Fruit fly (Drosophila melanogaster) ovary, adult (tissue): ENCODE results near the gene IFT43.
A peak's percentile ranks its signal among the peaks of the same experiment; 100 is the strongest.

Experiments
- CG17801 ChIP-seq: fragments of 200-800 bp; optimal IDR thresholded peaks from 2 replicates; lab custom pipeline; 2019; ENCODE audit warnings: missing biosample characterization, mild to moderate bottlenecking, missing genetic modification characterization, moderate library complexity; ENCODE audit not compliant: partially characterized antibody

Gene IFT43

DNA sequence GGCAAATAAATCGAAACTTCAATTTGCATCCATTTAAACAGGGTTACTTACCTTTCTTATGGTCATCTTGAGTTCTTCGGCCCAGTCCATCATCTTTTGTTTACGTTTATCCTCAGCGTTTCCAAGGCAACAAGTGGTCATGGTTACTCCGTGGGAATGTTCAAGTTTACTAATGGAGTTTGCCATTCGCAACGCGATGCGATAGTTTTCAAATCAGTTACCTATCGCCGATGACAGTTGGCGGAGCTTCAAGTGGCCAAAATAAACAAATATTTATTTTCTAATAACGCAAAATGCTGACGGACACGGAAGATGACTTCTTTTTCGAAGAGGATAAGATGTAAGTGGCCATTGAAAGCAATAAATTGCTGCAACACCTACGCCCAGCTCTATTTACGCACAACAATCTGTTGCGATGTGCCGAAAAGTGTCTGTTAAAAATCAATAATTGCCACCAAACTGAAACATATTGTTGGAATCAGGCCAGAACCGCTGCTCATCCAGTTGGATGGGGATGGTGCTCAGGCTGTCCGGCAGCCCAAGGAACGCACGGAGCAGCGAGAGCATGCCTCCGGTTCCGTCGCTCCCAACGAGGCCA, at the start of gene IFT43, which contains the start of gene PICK1:
TSS of gene IFT43 (minus strand) at position 166 of the 598 bp plus-strand sequence.
TSS of gene PICK1 (plus strand) at position 211 of the 598 bp plus-strand sequence.
- no peak for TF ChIP-seq CG17801

DNA sequence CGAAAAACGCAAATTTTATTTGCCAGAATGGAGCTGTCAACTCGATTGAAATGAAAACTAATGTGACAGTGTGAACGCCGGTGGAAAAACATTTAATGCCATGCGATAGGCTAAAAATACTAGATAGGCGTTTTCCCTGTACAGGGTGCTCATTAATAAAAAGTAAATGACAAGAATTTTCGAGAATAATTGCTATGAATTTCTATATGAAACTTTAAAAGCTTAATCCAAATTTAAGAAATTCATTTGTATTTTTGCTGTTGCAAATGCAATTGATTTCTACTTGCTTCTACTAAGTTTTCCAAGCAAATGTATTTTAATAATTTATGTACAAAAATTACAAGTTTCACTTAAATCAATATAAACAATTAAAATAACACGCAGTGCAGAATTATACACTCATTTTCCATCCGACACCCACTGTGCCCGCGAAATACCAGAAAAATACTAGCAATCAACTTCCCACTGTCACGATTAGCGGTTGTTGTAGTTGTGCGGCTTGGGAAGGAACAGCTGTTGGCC, 27.1 kb upstream of the IFT43 start, which contains the start of gene Pih1D1:
TSS of gene Pih1D1 (minus strand) at position 50 of the 522 bp plus-strand sequence.
- peak; percentile 95 for TF ChIP-seq CG17801

DNA sequence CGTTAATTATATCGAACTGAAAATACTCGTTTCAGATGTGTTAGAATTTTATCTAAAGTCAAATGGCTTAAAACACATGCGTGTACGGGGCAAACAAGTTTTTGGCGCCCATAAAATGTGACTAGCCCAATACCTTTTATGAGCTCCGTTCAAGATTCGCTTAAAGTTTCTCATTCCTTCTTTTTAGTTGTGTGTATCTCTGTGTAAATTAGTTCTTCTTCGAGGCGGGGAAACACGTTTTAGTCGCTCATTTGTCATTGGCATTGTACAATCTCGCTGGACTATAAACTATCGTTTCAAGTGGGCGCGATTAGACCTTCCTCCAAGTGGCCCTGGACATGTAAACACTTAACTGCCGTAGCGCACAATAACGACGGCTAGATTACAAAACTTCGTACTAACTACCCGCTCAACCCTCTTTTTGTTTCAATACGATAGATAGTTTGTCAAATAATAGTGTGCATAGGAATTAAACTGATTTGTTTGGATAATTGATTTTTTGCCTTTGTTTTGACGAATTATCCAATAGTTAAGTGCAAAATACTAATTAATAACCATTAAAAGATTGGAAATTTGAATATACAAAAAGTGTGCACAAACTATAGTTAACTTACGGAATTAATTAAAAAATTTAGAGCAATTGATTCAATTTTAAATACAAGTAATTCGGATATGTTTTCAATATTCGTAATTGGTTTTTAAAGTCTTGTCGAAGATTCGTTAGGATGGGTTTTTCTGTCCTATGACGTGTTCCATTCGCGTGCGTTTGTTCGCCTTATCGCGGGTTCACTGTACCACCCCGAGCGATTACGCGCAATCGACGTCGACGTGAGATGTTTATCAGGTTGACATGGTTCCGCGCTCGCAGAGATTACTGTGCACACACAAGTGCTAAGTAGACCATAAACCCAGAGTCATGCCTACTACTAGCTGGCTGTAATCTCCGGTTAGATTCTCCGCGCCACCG, 25.9 kb upstream of the IFT43 start:
- no peak for TF ChIP-seq CG17801

DNA sequence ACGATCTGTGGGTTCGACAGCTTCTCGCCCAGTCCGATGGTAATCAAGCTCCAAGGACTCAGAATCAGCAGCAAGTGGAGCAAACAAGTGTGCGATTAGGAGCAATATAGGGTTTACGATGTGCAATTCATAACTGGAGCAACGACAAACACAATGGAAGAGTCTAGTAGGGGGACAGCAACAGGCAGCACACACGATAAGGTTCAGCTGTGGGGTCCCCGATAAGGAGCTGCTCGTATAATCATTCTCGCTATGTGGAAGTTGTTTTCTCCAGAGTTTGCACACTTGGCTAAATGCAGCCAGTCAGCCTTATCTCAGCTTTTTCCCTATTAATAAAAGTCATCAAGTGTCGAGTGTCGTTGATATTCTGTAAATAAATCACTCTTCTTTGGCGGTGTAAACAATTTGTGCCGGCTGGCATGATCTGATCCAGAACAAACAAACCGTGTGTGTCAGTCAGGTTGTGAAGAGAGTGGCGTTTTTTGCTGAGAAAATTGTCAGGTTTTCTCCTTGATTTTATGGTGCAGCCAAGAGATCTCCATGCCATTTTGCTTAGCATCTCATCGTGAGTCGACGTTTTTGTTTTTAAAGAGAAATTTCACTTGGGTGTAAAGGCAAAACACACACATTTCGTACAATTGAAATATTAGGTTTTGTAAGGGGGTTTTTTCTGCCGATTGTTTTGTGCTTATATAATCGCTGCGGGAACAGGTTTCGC, 25.1 kb upstream of the IFT43 start:
- no peak for TF ChIP-seq CG17801

DNA sequence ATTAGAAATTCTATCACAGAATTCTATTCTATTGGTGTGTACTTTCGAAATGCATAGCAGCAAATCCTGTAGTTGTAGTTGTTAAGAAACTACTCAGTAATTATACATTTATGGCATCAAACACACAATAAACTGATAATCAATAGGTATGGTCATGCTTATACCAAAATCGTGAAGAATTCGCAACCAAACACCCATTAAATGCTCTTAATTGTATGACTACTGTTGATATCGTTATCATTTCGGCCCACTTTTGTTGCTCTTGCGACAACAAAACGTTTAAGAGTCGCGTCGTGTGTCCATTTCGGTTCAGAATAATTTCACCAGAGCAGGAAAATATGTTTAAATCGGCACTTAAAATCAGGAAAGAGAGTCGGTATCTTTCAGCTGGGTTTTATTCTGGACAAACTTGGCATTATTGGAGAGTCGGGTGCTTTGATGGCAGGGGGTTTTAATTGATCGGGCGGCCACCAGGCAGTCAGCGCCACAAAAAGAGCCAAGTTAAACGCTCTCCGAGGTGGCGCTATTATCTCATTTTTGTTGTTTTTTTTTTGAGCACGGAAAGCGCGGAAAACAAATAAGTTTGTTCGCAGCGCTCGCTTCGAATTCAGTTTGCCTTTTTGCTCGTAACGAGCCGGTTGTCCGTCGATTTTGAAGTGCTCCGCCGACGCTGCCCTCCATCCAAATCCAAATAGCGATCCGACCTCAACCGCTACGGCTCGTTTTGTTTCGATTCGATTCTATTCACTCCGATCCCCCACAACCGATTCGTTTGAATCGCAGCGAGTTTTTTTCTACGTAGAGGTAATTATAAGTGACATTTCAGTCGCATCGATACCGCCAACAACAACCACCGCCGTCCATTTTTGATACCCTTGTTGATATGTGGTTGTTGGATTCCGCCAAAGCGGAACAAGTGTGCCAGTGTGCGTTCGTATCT, 23.9 kb upstream of the IFT43 start, which contains the start of gene MRP:
TSS of gene MRP (plus strand) at position 609 of the 940 bp plus-strand sequence.
- no peak for TF ChIP-seq CG17801

DNA sequence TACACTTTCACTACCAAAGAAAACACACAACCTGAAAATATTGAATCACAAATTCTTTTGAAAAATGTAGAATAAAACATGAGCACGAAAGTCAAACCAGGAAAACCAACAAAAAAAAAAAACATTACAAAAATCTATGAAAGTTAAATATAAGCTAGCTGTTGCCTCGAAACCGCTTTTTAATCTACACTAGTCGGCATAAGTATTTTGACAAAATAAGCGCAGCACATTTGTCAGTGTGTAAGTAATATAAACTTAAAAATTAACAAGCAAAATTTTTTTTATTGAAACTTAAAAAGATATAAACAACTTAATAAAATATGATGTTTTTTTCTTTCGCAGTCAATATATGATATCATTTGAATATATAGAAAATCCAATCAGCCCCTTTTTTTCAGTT, 18.1 kb upstream of the IFT43 start, which contains the start of gene CG5787:
TSS of gene CG5787 (minus strand) at position 101 of the 400 bp plus-strand sequence.
- TF ChIP-seq CG17801 = no peak

DNA sequence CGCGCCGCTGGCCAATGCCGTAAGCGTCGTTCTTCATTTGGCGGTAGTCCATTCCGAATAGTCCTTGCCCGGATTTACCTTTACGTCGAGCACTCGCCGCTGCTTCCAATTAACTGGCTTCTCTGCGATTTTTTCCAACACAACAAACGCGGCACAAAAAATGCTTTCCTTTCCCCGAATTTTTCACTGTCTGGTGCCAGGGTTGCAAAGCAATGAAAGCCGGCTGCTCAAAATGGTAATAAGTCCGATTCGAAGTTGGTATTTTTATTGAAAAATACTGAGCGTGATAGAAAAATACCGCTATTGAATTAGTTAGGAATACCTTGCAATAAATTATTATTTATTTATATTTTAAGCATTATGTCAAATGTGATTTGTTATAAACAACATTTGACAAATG, 17.5 kb upstream of the IFT43 start:
- peak; percentile 17 for TF ChIP-seq CG17801

DNA sequence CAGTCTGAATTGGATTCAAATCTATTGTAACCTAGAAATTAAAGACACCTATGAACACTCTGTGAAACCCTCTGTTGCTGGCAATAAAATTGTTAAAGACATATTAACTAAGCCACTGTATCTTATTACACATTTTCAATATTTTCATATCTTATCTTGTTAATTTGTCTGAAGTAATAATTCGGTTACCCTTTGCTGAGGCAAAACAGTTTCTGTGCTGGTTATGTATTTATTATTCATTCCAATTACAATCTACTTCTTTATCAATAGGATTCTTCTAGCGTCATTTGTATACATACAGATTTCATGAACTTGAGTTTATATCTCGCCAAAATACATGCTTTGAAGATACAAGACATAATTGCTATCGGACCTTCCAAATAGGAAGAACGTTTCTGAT, 13.8 kb upstream of the IFT43 start:
- TF ChIP-seq CG17801 = no peak

DNA sequence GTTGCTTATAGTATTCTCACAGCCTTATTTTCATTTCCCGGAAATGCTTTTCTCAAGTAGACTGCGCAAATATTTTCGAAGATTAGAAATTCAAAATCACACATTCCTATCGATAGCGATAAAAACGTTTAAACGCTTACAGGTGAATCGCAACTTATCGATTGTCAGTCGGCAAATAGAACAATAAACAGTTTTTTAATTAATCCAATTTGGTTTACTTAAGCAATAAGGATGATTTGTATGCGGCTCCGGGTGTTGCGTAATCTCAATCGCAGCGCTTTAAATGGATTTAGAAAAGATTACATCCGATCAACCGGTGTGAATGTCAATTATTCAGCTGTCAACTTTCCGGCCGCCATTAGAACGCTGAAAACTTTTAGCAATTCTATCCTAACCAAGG, 12.8 kb upstream of the IFT43 start, which contains the start of the genes CG6180 and CG15484:
TSS of gene CG6180 (plus strand) at position 122 of the 400 bp plus-strand sequence.
TSS of gene CG15484 (minus strand) at position 172 of the 400 bp plus-strand sequence.
- peak; percentile 22 for TF ChIP-seq CG17801

DNA sequence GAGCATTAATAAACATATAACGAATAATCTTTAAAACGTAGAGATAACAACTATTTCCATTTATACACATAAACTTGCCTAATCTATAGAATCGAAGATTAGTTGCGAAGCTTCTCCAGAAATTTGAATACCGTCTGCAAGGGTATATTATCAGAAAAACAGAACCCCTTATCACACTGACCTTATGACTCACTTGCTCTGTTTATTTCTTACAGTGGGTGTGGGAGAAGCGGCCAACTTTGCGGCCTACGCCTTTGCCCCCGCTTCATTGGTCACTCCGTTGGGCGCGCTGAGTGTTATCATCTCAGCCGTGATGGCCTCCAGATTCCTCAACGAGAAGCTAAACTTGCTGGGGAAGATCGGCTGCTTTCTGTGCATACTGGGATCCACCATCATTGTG, 10.6 kb upstream of the IFT43 start:
- no peak for TF ChIP-seq CG17801

DNA sequence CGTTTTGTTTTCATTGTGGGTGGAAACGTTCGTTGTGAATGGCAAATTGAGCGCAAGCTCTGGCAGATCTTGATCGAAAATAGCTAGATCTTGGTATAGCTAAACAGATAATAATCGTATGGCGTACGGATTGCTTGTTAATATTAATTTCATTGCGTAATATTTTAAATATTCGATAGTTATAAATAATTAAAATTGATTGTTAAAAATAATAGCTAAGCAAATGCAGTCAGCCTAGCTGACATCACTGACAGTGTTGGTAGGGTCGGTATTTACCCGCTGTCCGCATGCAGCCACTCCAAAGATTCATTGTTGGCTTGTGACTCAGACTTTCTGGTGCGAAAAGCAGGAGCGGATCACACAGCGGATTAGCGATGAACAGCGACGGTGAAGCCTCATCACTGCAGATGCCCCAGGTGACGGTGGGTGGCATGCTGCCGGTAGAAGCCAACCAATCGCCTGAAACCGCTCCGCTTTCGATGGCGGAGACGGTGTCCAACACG, 9.7 kb upstream of the IFT43 start, which contains the start of the genes CG5776 and spict:
TSS of gene CG5776 (minus strand) at position 34 of the 503 bp plus-strand sequence.
TSS of gene spict (plus strand) at position 308 of the 503 bp plus-strand sequence.
- TF ChIP-seq CG17801 = peak; percentile 81

DNA sequence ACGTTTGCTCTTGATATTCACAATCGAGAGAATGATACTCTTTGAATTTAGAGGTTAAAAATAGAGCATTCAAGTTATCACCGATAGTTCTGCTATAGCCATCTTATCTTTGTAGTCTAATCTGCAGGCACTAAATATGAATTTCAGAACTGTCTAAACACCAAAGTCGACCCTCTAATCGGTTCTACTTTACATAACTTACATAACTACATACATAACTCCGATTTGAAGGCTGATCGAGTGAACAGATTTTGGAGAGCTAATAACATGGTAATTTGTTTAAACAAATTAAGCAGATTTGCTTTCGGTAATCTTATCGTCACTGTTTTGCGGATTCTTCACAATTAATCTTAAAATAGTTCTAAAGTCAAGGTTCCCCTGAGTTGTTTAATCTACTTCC, 6.7 kb upstream of the IFT43 start:
- no peak for TF ChIP-seq CG17801

DNA sequence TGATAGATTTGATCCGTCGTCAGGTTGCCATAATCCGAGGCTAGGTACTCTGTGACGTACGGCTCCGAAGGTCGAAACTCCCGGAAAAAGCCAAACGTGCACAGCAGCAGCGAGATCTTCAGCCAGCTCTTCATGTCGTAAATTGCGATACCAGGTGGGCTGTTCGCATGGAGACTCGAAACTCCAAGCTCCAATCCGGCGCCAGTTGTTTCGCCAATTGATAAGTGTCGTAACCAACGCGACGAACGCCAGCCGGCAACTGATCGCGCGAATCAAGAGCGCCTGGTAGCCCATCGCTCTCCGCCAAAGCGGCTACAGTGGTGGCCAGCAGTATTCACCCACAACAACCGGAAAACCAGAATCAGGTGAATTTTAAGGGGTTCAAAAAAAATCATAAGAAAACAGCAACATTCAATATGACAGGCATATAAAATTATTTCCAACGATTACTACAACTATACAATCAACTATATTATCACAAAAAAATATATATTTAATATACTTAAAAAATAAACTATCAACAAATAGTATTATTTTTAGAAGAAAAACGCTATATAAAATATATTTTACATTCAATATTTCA, 5.7 kb upstream of the IFT43 start, which contains the start of gene CG17036:
TSS of gene CG17036 (minus strand) at position 366 of the 583 bp plus-strand sequence.
- peak; percentile 49 for TF ChIP-seq CG17801

DNA sequence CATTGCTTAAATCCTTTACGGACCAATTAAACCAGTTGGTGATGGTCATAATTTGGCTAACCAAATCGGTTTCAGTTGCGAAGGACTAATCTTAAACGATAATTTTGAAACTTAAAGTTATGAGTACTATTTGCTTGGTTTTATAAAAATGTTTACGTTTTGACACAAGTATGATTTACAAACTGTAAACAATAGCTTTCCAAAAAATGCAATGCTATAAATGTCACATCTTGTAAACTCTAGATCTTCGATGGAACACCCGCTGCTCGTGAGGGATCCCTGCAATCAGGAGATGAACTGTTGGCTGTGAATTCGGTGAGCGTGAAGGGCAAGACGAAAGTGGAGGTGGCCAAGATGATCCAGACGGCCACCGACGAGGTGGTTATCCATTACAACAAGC, 2.4 kb upstream of the IFT43 start, which contains the start of gene CG5781:
TSS of gene CG5781 (minus strand) at position 101 of the 400 bp plus-strand sequence.
- no peak for TF ChIP-seq CG17801
